Worm (Caenorhabditis elegans) whole organism, L1 larva: ENCODE measurements around the gene F18A11.3.

Source experiments
- elt-2 ChIP-seq: sonication (generic microtip); optimal IDR thresholded peaks from 2 replicates; lab custom pipeline; 2016; ENCODE audit warnings: missing genetic modification characterization, mild to moderate bottlenecking, inconsistent platforms, missing compliant biosample characterization, missing genetic modification reagents
- fkh-8 ChIP-seq: sonication (generic microtip); optimal IDR thresholded peaks from 2 replicates; lab custom pipeline; 2016; ENCODE audit warnings: mild to moderate bottlenecking, missing genetic modification characterization, missing compliant biosample characterization
- rnt-1 ChIP-seq: sonication (generic microtip); optimal IDR thresholded peaks from 2 replicates; lab custom pipeline; 2016; ENCODE audit warnings: mild to moderate bottlenecking, missing genetic modification characterization, moderate library complexity, missing compliant biosample characterization
- swsn-7 ChIP-seq: sonication (generic microtip); optimal IDR thresholded peaks from 2 replicates; lab custom pipeline; 2016; ENCODE audit warnings: missing genetic modification characterization, missing compliant biosample characterization
- unc-62 ChIP-seq: fragments of 150-350 bp; optimal IDR thresholded peaks from 2 replicates; lab custom pipeline; 2014; ENCODE audit warnings: missing biosample characterization, missing genetic modification reagents, missing genetic modification characterization

DNA sequence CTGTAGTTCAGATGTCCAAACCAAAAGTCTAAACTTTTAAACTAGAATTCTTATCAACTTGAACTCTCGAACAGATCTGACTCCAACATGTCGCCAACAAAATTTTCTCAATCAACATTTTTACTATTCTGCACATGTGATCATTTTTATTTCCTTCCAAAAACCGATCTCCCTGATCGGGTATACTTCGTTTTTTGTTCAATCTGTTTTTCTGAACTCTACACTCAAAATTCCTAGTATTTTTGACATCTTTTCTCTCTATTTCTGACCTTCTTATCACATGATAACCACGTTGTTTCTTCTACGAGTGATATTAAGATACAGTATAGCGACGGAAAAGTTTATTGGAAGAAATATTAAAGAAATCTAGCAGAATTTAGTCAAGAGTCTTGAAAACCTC lies 30.4 kb downstream of the F18A11.3 start:
- no peak for TF ChIP-seq unc-62
- TF ChIP-seq swsn-7 (tag; lab: Kevin White, UChicago) = no peak
- TF ChIP-seq fkh-8 (tag; lab: Kevin White, UChicago) = no peak
- TF ChIP-seq elt-2 (tag; lab: Kevin White, UChicago) = peak; percentile 30
- no peak for TF ChIP-seq rnt-1 (tag; lab: Kevin White, UChicago)
